Fruit fly (Drosophila melanogaster): ENCODE results near the gene CG9483.
A peak's percentile ranks its signal among the peaks of the same experiment; 100 is the strongest.

The CG9483 gene

DNA sequence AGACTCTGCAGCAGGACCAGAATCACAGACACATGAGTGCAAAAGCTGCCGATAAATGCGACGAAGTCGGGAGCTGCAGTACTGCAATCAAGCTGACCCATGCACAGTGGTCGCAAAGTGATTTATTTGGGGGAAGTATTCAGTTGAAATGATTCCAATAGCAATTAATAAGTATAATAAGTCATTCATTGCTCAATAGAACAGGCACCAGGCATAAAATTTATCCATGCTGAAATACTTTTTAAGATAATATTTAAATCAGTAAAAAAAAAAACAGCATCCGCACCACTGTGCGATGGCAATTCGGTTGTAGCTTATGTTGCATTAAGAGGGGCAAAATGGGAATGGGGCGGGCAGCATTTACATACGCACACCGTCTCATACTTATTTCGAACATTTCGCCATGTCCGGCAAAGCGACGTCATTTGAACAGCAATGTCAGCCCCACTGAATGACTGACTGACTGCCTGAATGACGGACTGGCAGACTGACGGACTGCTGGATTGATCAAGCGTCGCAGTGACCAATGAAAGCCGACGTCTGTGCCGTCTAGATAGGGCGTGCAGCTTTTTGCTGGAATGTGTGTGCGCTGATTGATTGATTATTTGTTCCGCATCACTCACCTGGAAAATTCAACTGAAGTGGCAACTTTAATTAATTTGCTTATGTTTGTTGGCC is 31.6 kb upstream of the CG9483 start (continued):
- TF ChIP-seq CG11902 (GFP tag; optimal IDR thresholded peaks at IDR 0.05) (peak; percentile 87), lz (GFP tag; optimal IDR thresholded peaks at IDR 0.05) (peak; percentile 66), CG7368 (GFP tag; optimal IDR thresholded peaks at IDR 0.05) (peak; percentile 61), Gug (GFP tag; IDR thresholded peaks at IDR 0.05) (no peak; the same call in 1 of the 2 replicates), Eip75B (GFP tag; optimal IDR thresholded peaks at IDR 0.05) (peak; percentile 73), CG16779 (tag; optimal IDR thresholded peaks at IDR 0.05) (peak; percentile 8), Smox (GFP tag; optimal IDR thresholded peaks at IDR 0.05) (peak; percentile 66), Met (GFP tag; optimal IDR thresholded peaks at IDR 0.05) (peak; percentile 88), CG10631 (GFP tag; optimal IDR thresholded peaks at IDR 0.05) (peak; percentile 68), CG10669 (GFP tag; optimal IDR thresholded peaks at IDR 0.05) (peak; percentile 57), fd85E (GFP tag; optimal IDR thresholded peaks at IDR 0.05) (no peak), svp (GFP tag) (peak; percentile 94), ss (GFP tag; optimal IDR thresholded peaks at IDR 0.05) (peak; percentile 73 to 81), vri (GFP tag; optimal IDR thresholded peaks at IDR 0.05) (peak; percentile 50), CG8319 (GFP tag; optimal IDR thresholded peaks at IDR 0.05) (peak; percentile 3), eg (GFP tag; IDR thresholded peaks at IDR 0.05) (peak; percentile 65), CG6163 (GFP tag; IDR thresholded peaks at IDR 0.05) (peak; percentile 67), CG15336 (GFP tag; IDR thresholded peaks at IDR 0.05) (peak; percentile 82), OdsH (GFP tag; optimal IDR thresholded peaks at IDR 0.05) (peak; percentile 82)

dm6 chr2L:8839193-8839592 is 27.4 kb upstream of the CG9483 start:
- no peak for TF ChIP-seq CG6854 (GFP tag; optimal IDR thresholded peaks at IDR 0.05)
- TF ChIP-seq Blimp-1 (GFP tag; optimal IDR thresholded peaks at IDR 0.05), result no peak
- no peak for TF ChIP-seq Sox102F (GFP tag; optimal IDR thresholded peaks at IDR 0.05)
- TF ChIP-seq CG16779 (tag; optimal IDR thresholded peaks at IDR 0.05), result no peak
- TF ChIP-seq CG11902 (GFP tag; optimal IDR thresholded peaks at IDR 0.05), result no peak
- no peak for TF ChIP-seq achi (GFP tag; optimal IDR thresholded peaks at IDR 0.05)
- no peak for TF ChIP-seq Eip78C (GFP tag)
- TF ChIP-seq Lpt (GFP tag; optimal IDR thresholded peaks at IDR 0.05), result no peak
- no peak for TF ChIP-seq CG11294 (GFP tag; IDR thresholded peaks at IDR 0.05)
- TF ChIP-seq Gug (GFP tag; IDR thresholded peaks at IDR 0.05), result no peak
- TF ChIP-seq Eip75B (GFP tag; optimal IDR thresholded peaks at IDR 0.05), result no peak
- no peak for TF ChIP-seq CG8632 (GFP tag; optimal IDR thresholded peaks at IDR 0.05)

DNA sequence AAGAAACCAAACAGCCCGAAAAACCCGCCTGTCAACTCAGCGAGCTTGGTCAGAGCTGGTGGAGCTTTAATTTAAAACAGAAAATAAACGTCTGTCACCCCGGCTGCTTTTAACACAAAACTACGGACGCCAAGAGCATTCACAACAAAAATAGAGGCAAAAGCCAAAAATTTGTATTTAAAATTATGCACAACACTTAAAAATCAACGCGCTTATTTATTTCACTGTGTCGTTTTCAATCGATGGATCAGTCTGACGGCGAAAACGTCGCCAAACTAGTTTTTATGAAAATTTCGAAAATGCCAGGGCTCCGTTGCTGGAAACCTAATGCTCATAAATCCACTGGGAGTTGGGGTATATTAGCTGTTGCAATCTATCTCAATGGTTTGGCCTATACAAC is 25.9 kb upstream of the CG9483 start:
- TF ChIP-seq topi (GFP tag; optimal IDR thresholded peaks at IDR 0.05), result no peak
- TF ChIP-seq CG4318 (GFP tag; optimal IDR thresholded peaks at IDR 0.05), result no peak
- no peak for TF ChIP-seq esn (GFP tag; optimal IDR thresholded peaks at IDR 0.05)
- no peak for TF ChIP-seq cyc (GFP tag; optimal IDR thresholded peaks at IDR 0.05)
- TF ChIP-seq Sox14 (GFP tag; optimal IDR thresholded peaks at IDR 0.05), result no peak
- no peak for TF ChIP-seq Smox (GFP tag; optimal IDR thresholded peaks at IDR 0.05)
- no peak for TF ChIP-seq CG15336 (GFP tag; IDR thresholded peaks at IDR 0.05)
- TF ChIP-seq CG16779 (tag; optimal IDR thresholded peaks at IDR 0.05), result no peak
- no peak for TF ChIP-seq Met (GFP tag; optimal IDR thresholded peaks at IDR 0.05)
- no peak for TF ChIP-seq CG34406 (GFP tag; optimal IDR thresholded peaks at IDR 0.05)
- TF ChIP-seq CG7368 (GFP tag; optimal IDR thresholded peaks at IDR 0.05), result no peak

- TF ChIP-seq ss (GFP tag; optimal IDR thresholded peaks at IDR 0.05), result no peak
These were observed 24.9 kb upstream of the CG9483 start for dm6 chr2L:8841490-8842261.

dm6 chr2L:8842262-8842561 is 24.4 kb upstream of the CG9483 start:
- peak; percentile 23 for TF ChIP-seq CG3032 (tag; optimal IDR thresholded peaks at IDR 0.05)
- TF ChIP-seq topi (GFP tag; optimal IDR thresholded peaks at IDR 0.05), result no peak
- TF ChIP-seq Eip78C (GFP tag), result peak; percentile 65
- no peak for TF ChIP-seq spab (GFP tag; optimal IDR thresholded peaks at IDR 0.05)
- TF ChIP-seq pdm3 (GFP tag; optimal IDR thresholded peaks at IDR 0.05), result peak; percentile 6
- peak; percentile 7 for TF ChIP-seq CG6808 (GFP tag; optimal IDR thresholded peaks at IDR 0.05)
- TF ChIP-seq CG3919 (GFP tag; optimal IDR thresholded peaks at IDR 0.05), result peak; percentile 33
- peak; percentile 10 for TF ChIP-seq CG32006 (GFP tag; optimal IDR thresholded peaks at IDR 0.05)

All from whole organism, prepupa.